Fruit fly (Drosophila melanogaster): ENCODE results near the gene CG31221.

DNA sequence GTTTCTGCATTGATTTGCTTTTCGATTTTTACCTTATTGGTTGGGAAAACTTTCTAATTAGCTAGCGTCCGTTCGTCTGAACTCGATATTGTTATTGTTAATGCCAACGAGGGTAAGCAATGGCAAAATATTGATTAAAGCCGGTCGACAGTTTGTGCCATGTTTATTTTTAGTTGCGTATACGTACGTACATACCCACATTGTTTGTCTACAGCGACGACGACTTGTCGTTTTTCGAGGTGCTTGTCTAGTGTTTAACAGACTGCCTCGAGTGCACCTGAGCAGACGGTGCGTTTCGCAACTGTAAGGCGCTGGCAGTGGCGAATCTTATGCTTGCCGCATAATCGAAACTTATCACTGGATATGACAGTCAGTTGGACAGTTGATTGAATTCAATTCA, 55.0 kb downstream of the CG31221 start:
- no peak for TF ChIP-seq kay (GFP tag; ENCODE audit: borderline replicate concordance)
- peak; percentile 30 for TF ChIP-seq CG7101 (tag; optimal IDR thresholded peaks at IDR 0.05)
- no peak for TF ChIP-seq cnc (optimal IDR thresholded peaks at IDR 0.05)
- TF ChIP-seq CG14711 (tag; optimal IDR thresholded peaks at IDR 0.05), result no peak
- peak; percentile 17 for TF ChIP-seq Crg-1 (GFP tag; optimal IDR thresholded peaks at IDR 0.05)
- TF ChIP-seq pad (GFP tag; optimal IDR thresholded peaks at IDR 0.05), result no peak
- TF ChIP-seq CG1620 (GFP tag; optimal IDR thresholded peaks at IDR 0.05), result no peak
- TF ChIP-seq cic (GFP tag; optimal IDR thresholded peaks at IDR 0.05), result no peak
- TF ChIP-seq CG5204 (GFP tag; optimal IDR thresholded peaks at IDR 0.05), result no peak
- TF ChIP-seq CG7045 (GFP tag; optimal IDR thresholded peaks at IDR 0.05), result no peak

Data from whole organism, adult.